Worm (Caenorhabditis elegans): Measurements from ENCODE around the gene C41H7.9.

DNA sequence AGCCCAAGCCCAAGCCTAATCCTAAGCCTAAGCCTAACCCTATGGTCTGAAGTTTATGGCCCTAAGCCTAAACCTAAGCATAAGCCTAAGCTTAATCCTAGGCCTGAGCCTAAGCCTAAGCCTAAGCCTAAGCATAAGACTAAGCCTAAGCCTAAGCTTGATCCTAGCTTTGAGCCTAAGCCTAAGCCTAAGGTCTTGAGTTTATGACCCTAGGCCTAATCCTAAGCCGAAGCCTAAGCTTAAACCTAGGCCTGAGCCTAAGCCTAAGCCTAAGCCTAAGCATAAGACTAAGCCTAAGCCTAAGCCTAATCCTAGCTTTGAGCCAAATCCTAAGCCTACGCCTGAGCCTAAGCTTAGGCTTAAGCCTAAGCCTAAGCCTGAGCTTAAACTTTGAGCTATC, 33.0 kb downstream of the C41H7.9 start:
- no peak for TF ChIP-seq R02D3.7 (tag; optimal IDR thresholded peaks at IDR 0.05)
- TF ChIP-seq dpl-1 (GFP tag; optimal IDR thresholded peaks at IDR 0.05), result no peak
- no peak for TF ChIP-seq nhr-11 (tag; optimal IDR thresholded peaks at IDR 0.05)

Data from whole organism, L4 larva.